Fruit fly (Drosophila melanogaster) whole organism, embryonic: ENCODE results near the gene CG32106.

Source experiments
- Awh ChIP-seq: fragments of 200-800 bp; sonication (Bioruptor generic); IDR thresholded peaks from 2 replicates; pipeline ENCODE4, ENCODE4 v1.3.6; 2022; ENCODE audit warnings: missing biosample characterization, missing genetic modification characterization
- Blimp-1 ChIP-seq: fragments of 200-800 bp; sonication (Bioruptor generic); optimal IDR thresholded peaks from 3 replicates; lab custom pipeline; 2018; ENCODE audit warnings: missing biosample characterization, missing genetic modification characterization, mild to moderate bottlenecking, moderate library complexity, missing genetic modification reagents
- CG10267 ChIP-seq: fragments of 200-800 bp; sonication (Bioruptor generic); optimal IDR thresholded peaks from 2 replicates; lab custom pipeline; 2018; ENCODE audit warnings: missing biosample characterization, mild to moderate bottlenecking, missing genetic modification characterization, moderate library complexity
- CG10431 ChIP-seq: fragments of 200-800 bp; sonication (Bioruptor generic); optimal IDR thresholded peaks from 3 replicates; lab custom pipeline; 2018; ENCODE audit warnings: missing biosample characterization, mild to moderate bottlenecking, missing genetic modification characterization
- CG10462 ChIP-seq: fragments of 200-800 bp; sonication (Bioruptor generic); optimal IDR thresholded peaks from 2 replicates; lab custom pipeline; 2016; ENCODE audit warnings: missing biosample characterization, missing genetic modification characterization
- CG10654 ChIP-seq: fragments of 200-800 bp; sonication (Bioruptor generic); optimal IDR thresholded peaks from 2 replicates; lab custom pipeline; 2016; ENCODE audit warnings: missing biosample characterization, missing genetic modification characterization
- CG12744 ChIP-seq: fragments of 200-800 bp; sonication (Bioruptor generic); optimal IDR thresholded peaks from 2 replicates; lab custom pipeline; 2016; ENCODE audit warnings: missing biosample characterization, missing genetic modification characterization
- CG30431 ChIP-seq: fragments of 200-800 bp; sonication (Bioruptor generic); optimal IDR thresholded peaks from 2 replicates; lab custom pipeline; 2017; ENCODE audit warnings: missing biosample characterization, missing genetic modification characterization
- CG4617 ChIP-seq: fragments of 200-800 bp; sonication (Bioruptor generic); optimal IDR thresholded peaks from 3 replicates; lab custom pipeline; 2016; ENCODE audit warnings: missing biosample characterization, missing genetic modification characterization, borderline replicate concordance
- CG4707 ChIP-seq: fragments of 200-800 bp; sonication (Bioruptor generic); optimal IDR thresholded peaks from 2 replicates; lab custom pipeline; 2018; ENCODE audit warnings: missing biosample characterization, mild to moderate bottlenecking, missing genetic modification characterization, moderate library complexity
- CG4820 ChIP-seq: fragments of 200-800 bp; sonication (Bioruptor generic); optimal IDR thresholded peaks from 3 replicates; lab custom pipeline; 2016; ENCODE audit warnings: missing biosample characterization, missing genetic modification characterization
- CG4854 ChIP-seq: fragments of 200-800 bp; sonication (Bioruptor generic); optimal IDR thresholded peaks from 2 replicates; lab custom pipeline; 2016; ENCODE audit warnings: missing biosample characterization, missing genetic modification characterization, inconsistent platforms
- CG6175 ChIP-seq: fragments of 200-800 bp; sonication (Bioruptor generic); IDR thresholded peaks from 3 replicates; pipeline ENCODE4 v1.3.6; 2022; ENCODE audit warnings: missing biosample characterization, missing genetic modification characterization
- Chrac-16 ChIP-seq: fragments of 200-800 bp; sonication (Bioruptor generic); optimal IDR thresholded peaks from 3 replicates; lab custom pipeline; 2016; ENCODE audit warnings: missing biosample characterization, missing genetic modification characterization
- CrebB ChIP-seq: fragments of 200-800 bp; sonication (Bioruptor generic); optimal IDR thresholded peaks from 3 replicates; lab custom pipeline; 2018; ENCODE audit warnings: missing biosample characterization, mild to moderate bottlenecking, missing genetic modification characterization
- D ChIP-seq, 2 experiments: fragments of 200-800 bp in 1 of 2; fragments of >200 bp in 1 of 2; sonication (Bioruptor generic) in 1 of 2; optimal IDR thresholded peaks; 2 replicates in 1 of 2; 3 replicates in 1 of 2; lab custom pipeline; 2017; ENCODE audit warnings: mild to moderate bottlenecking in 1 of 2, missing biosample characterization in 1 of 2, missing genetic modification characterization in 1 of 2, missing genetic modification reagents in 1 of 2
- Ets97D ChIP-seq: fragments of 200-800 bp; sonication (Bioruptor generic); optimal IDR thresholded peaks from 3 replicates; lab custom pipeline; 2016; ENCODE audit warnings: missing biosample characterization, missing genetic modification characterization
- HLH3B ChIP-seq: fragments of 200-800 bp; sonication (Bioruptor generic); IDR thresholded peaks from 2 replicates; pipeline ENCODE4 v1.3.6; 2022; ENCODE audit warnings: missing biosample characterization, missing genetic modification characterization
- HLH54F ChIP-seq: fragments of 200-800 bp; sonication (Bioruptor generic); optimal IDR thresholded peaks from 3 replicates; lab custom pipeline; 2016; ENCODE audit warnings: missing biosample characterization, missing genetic modification characterization
- Hand ChIP-seq: fragments of 200-800 bp; sonication (Bioruptor generic); optimal IDR thresholded peaks from 2 replicates; lab custom pipeline; 2017; ENCODE audit warnings: mild to moderate bottlenecking, missing biosample characterization, missing genetic modification reagents, missing genetic modification characterization
- HmgZ ChIP-seq: fragments of 200-800 bp; sonication (Bioruptor generic); optimal IDR thresholded peaks from 2 replicates; lab custom pipeline; 2018; ENCODE audit warnings: missing biosample characterization, mild to moderate bottlenecking, missing genetic modification characterization
- Hmx ChIP-seq: fragments of 200-800 bp; sonication (Bioruptor generic); optimal IDR thresholded peaks from 2 replicates; lab custom pipeline; 2016; ENCODE audit warnings: missing biosample characterization, missing genetic modification characterization
- Jarid2 ChIP-seq: fragments of 200-800 bp; sonication (Bioruptor generic); optimal IDR thresholded peaks from 3 replicates; lab custom pipeline; 2017; ENCODE audit warnings: mild to moderate bottlenecking, missing biosample characterization, missing genetic modification reagents, missing genetic modification characterization
- MESR4 ChIP-seq: fragments of 200-800 bp; sonication (Bioruptor generic); optimal IDR thresholded peaks from 2 replicates; lab custom pipeline; 2018; ENCODE audit warnings: missing biosample characterization, mild to moderate bottlenecking, missing genetic modification characterization, moderate library complexity
- MTF-1 ChIP-seq: fragments of 200-800 bp; sonication (Bioruptor generic); optimal IDR thresholded peaks from 2 replicates; lab custom pipeline; 2018; ENCODE audit warnings: missing biosample characterization, mild to moderate bottlenecking, missing genetic modification characterization, borderline replicate concordance
- NC2β ChIP-seq: fragments of 200-800 bp; sonication (Bioruptor generic); optimal IDR thresholded peaks from 2 replicates; lab custom pipeline; 2016; ENCODE audit warnings: missing biosample characterization, missing genetic modification characterization
- NfI ChIP-seq: fragments of 200-800 bp; sonication (Bioruptor generic); optimal IDR thresholded peaks from 3 replicates; lab custom pipeline; 2018; ENCODE audit warnings: missing biosample characterization, mild to moderate bottlenecking, missing genetic modification characterization, moderate library complexity
- Rx ChIP-seq: fragments of 200-800 bp; sonication (Bioruptor generic); IDR thresholded peaks from 2 replicates; pipeline ENCODE4 v1.3.6; 2022; ENCODE audit warnings: missing biosample characterization, missing genetic modification characterization
- az2 ChIP-seq: fragments of 200-800 bp; sonication (Bioruptor generic); optimal IDR thresholded peaks from 3 replicates; lab custom pipeline; 2016; ENCODE audit warnings: missing biosample characterization, missing genetic modification characterization
- bcd ChIP-seq: fragments of 200-800 bp; sonication (Bioruptor generic); optimal IDR thresholded peaks from 2 replicates; lab custom pipeline; 2017; ENCODE audit warnings: missing biosample characterization, mild to moderate bottlenecking, missing genetic modification characterization
- bsh ChIP-seq, 2 experiments: fragments of 200-800 bp; sonication (Bioruptor generic); optimal IDR thresholded peaks; 2 replicates each; lab custom pipeline; 2017 to 2018; ENCODE audit warnings: mild to moderate bottlenecking in 2 of 2, missing biosample characterization in 2 of 2, missing genetic modification characterization in 2 of 2, moderate library complexity in 1 of 2
- chn ChIP-seq: fragments of 200-800 bp; sonication (Bioruptor generic); optimal IDR thresholded peaks from 2 replicates; lab custom pipeline; 2016; ENCODE audit warnings: missing biosample characterization, missing genetic modification characterization
- ci ChIP-seq: fragments of 200-800 bp; sonication (Bioruptor generic); IDR thresholded peaks from 3 replicates; pipeline ENCODE4 v1.3.6; 2022; ENCODE audit warnings: missing biosample characterization, missing genetic modification characterization
- cwo ChIP-seq: fragments of 200-800 bp; sonication (Bioruptor generic); optimal IDR thresholded peaks from 3 replicates; lab custom pipeline; 2017; ENCODE audit warnings: missing biosample characterization, missing genetic modification characterization, mild to moderate bottlenecking, moderate library complexity, missing genetic modification reagents
- dan ChIP-seq: fragments of 200-800 bp; sonication (Bioruptor generic); IDR thresholded peaks from 2 replicates; pipeline ENCODE4 v1.3.6; 2022; ENCODE audit warnings: missing biosample characterization, missing genetic modification characterization
- dysf ChIP-seq: fragments of 200-800 bp; sonication (Bioruptor generic); IDR thresholded peaks from 3 replicates; pipeline ENCODE4 v1.3.6; 2022; ENCODE audit warnings: missing biosample characterization, missing genetic modification characterization
- gfzf ChIP-seq: fragments of 200-800 bp; sonication (Bioruptor generic); optimal IDR thresholded peaks from 2 replicates; lab custom pipeline; 2016; ENCODE audit warnings: missing biosample characterization, mild to moderate bottlenecking, missing genetic modification characterization, moderate library complexity
- grn ChIP-seq: fragments of 200-800 bp; sonication (Bioruptor generic); optimal IDR thresholded peaks from 3 replicates; lab custom pipeline; 2017; ENCODE audit warnings: missing biosample characterization, missing genetic modification characterization
- h ChIP-seq: fragments of >200 bp; optimal IDR thresholded peaks from 2 replicates; lab custom pipeline; 2017
- ken ChIP-seq: fragments of 200-800 bp; sonication (Bioruptor generic); IDR thresholded peaks from 3 replicates; pipeline ENCODE4 v1.3.6; 2022; ENCODE audit warnings: missing biosample characterization, missing genetic modification characterization
- lilli ChIP-seq: fragments of 200-800 bp; sonication (Bioruptor generic); optimal IDR thresholded peaks from 3 replicates; lab custom pipeline; 2016; ENCODE audit warnings: missing biosample characterization, missing genetic modification characterization
- lola ChIP-seq, 3 experiments: fragments of >200 bp in 2 of 3; fragments of 200-800 bp in 1 of 3; sonication (Bioruptor generic) in 1 of 3; optimal IDR thresholded peaks; 2 replicates each; lab custom pipeline; 2017 to 2019; ENCODE audit warnings: missing biosample characterization in 3 of 3, missing genetic modification characterization in 3 of 3, mild to moderate bottlenecking in 1 of 3, moderate library complexity in 1 of 3
- pan ChIP-seq, 4 experiments: fragments of >200 bp in 3 of 4; fragments of 200-800 bp in 1 of 4; sonication (Bioruptor generic) in 1 of 4; optimal IDR thresholded peaks in 3 of 4; IDR thresholded peaks in 1 of 4; 2 replicates each; pipeline versions ENCODE4 v1.3.6 to Lab custom; 2017 to 2022; ENCODE audit warnings: missing biosample characterization in 2 of 4, missing genetic modification characterization in 2 of 4, mixed read lengths in 1 of 4
- run ChIP-seq: fragments of 200-800 bp; sonication (Bioruptor generic); optimal IDR thresholded peaks from 3 replicates; lab custom pipeline; 2018; ENCODE audit warnings: missing biosample characterization, mild to moderate bottlenecking, missing genetic modification characterization
- sens ChIP-seq: fragments of 200-800 bp; sonication (Bioruptor generic); peaks from one replicate; lab custom pipeline; 2016; ENCODE audit warnings: missing biosample characterization, missing genetic modification characterization
- seq ChIP-seq: fragments of 200-800 bp; sonication (Bioruptor generic); IDR thresholded peaks from 2 replicates; pipeline ENCODE4 v1.3.6; 2022; ENCODE audit warnings: missing biosample characterization, missing genetic modification characterization
- sna ChIP-seq: fragments of 200-800 bp; sonication (Bioruptor generic); IDR thresholded peaks from 2 replicates; pipeline ENCODE4 v1.3.6; 2022; ENCODE audit warnings: missing biosample characterization, missing genetic modification characterization; ENCODE audit not compliant: partially characterized antibody
- usp ChIP-seq: fragments of >200 bp; optimal IDR thresholded peaks from 2 replicates; lab custom pipeline; 2017; ENCODE audit warnings: missing biosample characterization, missing genetic modification characterization
- wor ChIP-seq: fragments of 200-800 bp; sonication (Bioruptor generic); IDR thresholded peaks from 2 replicates; pipeline ENCODE4 v1.3.6; 2022; ENCODE audit warnings: missing biosample characterization, missing genetic modification characterization
- zfh1 ChIP-seq: fragments of 200-800 bp; sonication (Bioruptor generic); IDR thresholded peaks from 3 replicates; pipeline ENCODE4 v1.3.6; 2022; ENCODE audit warnings: missing biosample characterization, missing genetic modification characterization

CG32106 gene

dm6 chr3L:12806290-12806743 lies 27.8 kb upstream of the CG32106 start (continued):
- TF ChIP-seq usp: no peak
- peak; percentile 27; the same call in 1 of the 2 replicates for TF ChIP-seq Awh (GFP tag; lab: Robert Waterston, UW)
- peak; percentile 43 for TF ChIP-seq CG10654 (GFP tag; lab: Kevin White, UChicago)
- TF ChIP-seq Chrac-16 (GFP tag; lab: Kevin White, UChicago): peak; percentile 22
- TF ChIP-seq dysf (GFP tag; lab: Robert Waterston, UW): peak; percentile 44; the same call in 1 of the 3 replicates
- TF ChIP-seq h: no peak
- TF ChIP-seq Jarid2 (GFP tag; lab: Kevin White, UChicago): no peak
- TF ChIP-seq CG30431: no peak
- TF ChIP-seq CG10462 (GFP tag; lab: Kevin White, UChicago): peak; percentile 34
- peak in 1 of 2 experiments; percentile 65 for TF ChIP-seq bsh (GFP tag; optimal IDR thresholded peaks at IDR 0.05; lab: Kevin White, UChicago)
- peak; percentile 38; the same call in 1 of the 3 replicates for TF ChIP-seq zfh1
- no peak for TF ChIP-seq wor (GFP tag; lab: Robert Waterston, UW)
- no peak for TF ChIP-seq CG4617 (GFP tag; lab: Kevin White, UChicago)
- TF ChIP-seq HLH3B (GFP tag; lab: Robert Waterston, UW): peak; percentile 20; the same call in 1 of the 2 replicates
- TF ChIP-seq CG10431: peak; percentile 44
- no peak for TF ChIP-seq Ets97D (GFP tag; lab: Kevin White, UChicago)
- TF ChIP-seq Rx (GFP tag; lab: Robert Waterston, UW): no peak
- TF ChIP-seq lilli: peak; percentile 33
- peak; percentile 28 for TF ChIP-seq MESR4
- TF ChIP-seq chn (GFP tag; lab: Kevin White, UChicago): no peak
- TF ChIP-seq Hand: peak; percentile 50
- no peak for TF ChIP-seq pan (optimal IDR thresholded peaks at IDR 0.05; lab: Kevin White, UChicago)
- peak in 1 of 2 experiments; percentile 45 for TF ChIP-seq pan (GFP tag; optimal IDR thresholded peaks at IDR 0.05 in 1 of 2, IDR thresholded peaks at IDR 0.05 in 1 of 2)
- TF ChIP-seq az2 (GFP tag; lab: Kevin White, UChicago): peak; percentile 54
- TF ChIP-seq grn (GFP tag; lab: Kevin White, UChicago): peak; percentile 36
- TF ChIP-seq Blimp-1 (GFP tag; lab: Kevin White, UChicago): peak; percentile 73
- TF ChIP-seq NfI (GFP tag; lab: Kevin White, UChicago): peak; percentile 61
- TF ChIP-seq sna (GFP tag; lab: Robert Waterston, UW): no peak
- peak; percentile 9 for TF ChIP-seq run (tag; lab: Kevin White, UChicago)
- TF ChIP-seq ci: peak; percentile 69; the same call in 2 of the 3 replicates
- TF ChIP-seq seq: no peak
- no peak for TF ChIP-seq gfzf (GFP tag; lab: Kevin White, UChicago)
- no peak for TF ChIP-seq CG6175
- TF ChIP-seq dan (GFP tag; lab: Robert Waterston, UW): no peak
- TF ChIP-seq CG12744 (GFP tag; lab: Kevin White, UChicago): no peak
- no peak for TF ChIP-seq CG4854 (GFP tag; lab: Kevin White, UChicago)
- no peak for TF ChIP-seq NC2β (GFP tag; lab: Kevin White, UChicago)
- peak in 1 of 3 experiments; percentile 39 for TF ChIP-seq lola (GFP tag; optimal IDR thresholded peaks at IDR 0.05; lab: Kevin White, UChicago)
- peak; percentile 65 for TF ChIP-seq CG10267 (tag; lab: Kevin White, UChicago)
- no peak for TF ChIP-seq CG4820 (GFP tag; lab: Kevin White, UChicago)
- TF ChIP-seq MTF-1 (GFP tag; lab: Kevin White, UChicago): peak; percentile 51
- TF ChIP-seq Hmx: no peak
- peak; percentile 36 for TF ChIP-seq cwo
- TF ChIP-seq HLH54F (GFP tag; lab: Kevin White, UChicago): no peak
- TF ChIP-seq bcd (GFP tag; lab: Kevin White, UChicago): no peak
- peak; percentile 35 for TF ChIP-seq HmgZ (tag; lab: Kevin White, UChicago)
- no peak for TF ChIP-seq D (optimal IDR thresholded peaks at IDR 0.05; lab: Kevin White, UChicago)
- TF ChIP-seq D (GFP tag; optimal IDR thresholded peaks at IDR 0.05; lab: Kevin White, UChicago): peak; percentile 51
- TF ChIP-seq ken (GFP tag; lab: Robert Waterston, UW): no peak
- peak; percentile 22 for TF ChIP-seq CG4707 (GFP tag; lab: Kevin White, UChicago)
- TF ChIP-seq CrebB (tag; lab: Kevin White, UChicago): no peak
- peak; percentile 90 for TF ChIP-seq sens
